Worm (Caenorhabditis elegans): ENCODE data around the gene R105.5.
A peak's percentile ranks its signal among the peaks of the same experiment; 100 is the strongest.

The R105.5 gene

DNA sequence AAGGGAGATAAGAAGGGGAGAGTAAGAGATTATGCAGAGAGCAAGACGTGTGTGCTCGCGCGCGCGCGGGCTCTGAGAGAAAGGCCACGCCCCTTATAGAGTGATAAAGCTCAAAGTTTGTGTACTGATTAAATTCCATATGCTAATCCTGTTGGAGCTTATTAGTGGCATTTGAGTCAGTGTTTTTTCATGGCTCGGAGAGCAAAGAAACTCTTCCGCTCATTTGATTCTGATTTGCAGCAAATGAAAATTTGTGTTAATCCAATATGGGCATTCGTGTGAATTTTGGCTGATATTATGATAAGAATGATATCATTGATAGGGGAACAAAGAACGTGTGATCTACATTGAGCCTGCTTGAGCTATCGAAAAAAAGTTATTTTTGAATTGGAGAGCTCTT, 22.6 kb upstream of the R105.5 start:
- no peak for TF ChIP-seq ref-1 (GFP tag; conservative IDR thresholded peaks at IDR 0.05)
- TF ChIP-seq ztf-23 (GFP tag; IDR thresholded peaks at IDR 0.05): no peak
- TF ChIP-seq ztf-29 (GFP tag; IDR thresholded peaks at IDR 0.05): no peak
- TF ChIP-seq klf-2 (GFP tag; conservative IDR thresholded peaks at IDR 0.05): no peak
- TF ChIP-seq med-1 (GFP tag; optimal IDR thresholded peaks at IDR 0.05; ENCODE audit: insufficient read depth): no peak
- no peak for TF ChIP-seq cog-1 (tag; optimal IDR thresholded peaks at IDR 0.05)
- no peak for TF ChIP-seq flt-1 (GFP tag; IDR thresholded peaks at IDR 0.05)
- TF ChIP-seq tab-1 (GFP tag; IDR thresholded peaks at IDR 0.05): no peak
- TF ChIP-seq T22C8.4 (GFP tag; IDR thresholded peaks at IDR 0.05): no peak

DNA sequence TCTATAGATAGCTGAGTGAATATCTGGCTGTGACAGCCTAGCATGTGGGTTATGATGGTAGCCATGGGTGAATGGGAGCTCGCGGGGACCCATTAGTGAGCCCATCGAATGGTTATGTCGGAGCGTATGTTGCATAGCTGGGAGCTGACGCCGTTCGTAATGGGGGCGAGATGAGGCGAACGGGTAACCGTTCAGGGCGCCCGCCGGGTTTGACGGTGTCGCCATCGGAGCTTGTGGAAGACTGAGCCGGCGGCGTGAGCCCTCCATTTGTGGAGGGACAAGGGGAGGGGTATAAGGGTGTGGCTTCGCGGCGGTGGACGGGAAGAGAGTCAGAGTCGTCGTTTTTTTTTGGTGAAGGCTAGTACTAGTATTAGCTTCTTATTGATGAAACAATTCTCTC, 12.2 kb upstream of the R105.5 start:
- TF ChIP-seq cog-1 (tag; optimal IDR thresholded peaks at IDR 0.05) (no peak), klf-2 (GFP tag; conservative IDR thresholded peaks at IDR 0.05) (no peak), T22C8.4 (GFP tag; IDR thresholded peaks at IDR 0.05) (no peak), ztf-23 (GFP tag; IDR thresholded peaks at IDR 0.05) (no peak), med-1 (GFP tag; optimal IDR thresholded peaks at IDR 0.05; ENCODE audit: insufficient read depth) (no peak), ref-1 (GFP tag; conservative IDR thresholded peaks at IDR 0.05) (no peak), ztf-29 (GFP tag; IDR thresholded peaks at IDR 0.05) (no peak), flt-1 (GFP tag; IDR thresholded peaks at IDR 0.05) (no peak), tab-1 (GFP tag; IDR thresholded peaks at IDR 0.05) (no peak)

ce11 chrIV:4633393-4633792, 2.7 kb upstream of the R105.5 start, which contains the start of gene R105.1:
R105.1 (plus strand) TSS chrIV:4633693.
- no peak for TF ChIP-seq tab-1 (GFP tag; IDR thresholded peaks at IDR 0.05)
- no peak for TF ChIP-seq klf-2 (GFP tag; conservative IDR thresholded peaks at IDR 0.05)
- no peak for TF ChIP-seq med-1 (GFP tag; optimal IDR thresholded peaks at IDR 0.05; ENCODE audit: insufficient read depth)
- no peak for TF ChIP-seq flt-1 (GFP tag; IDR thresholded peaks at IDR 0.05)
- TF ChIP-seq ztf-29 (GFP tag; IDR thresholded peaks at IDR 0.05): no peak
- TF ChIP-seq ztf-23 (GFP tag; IDR thresholded peaks at IDR 0.05): no peak
- TF ChIP-seq cog-1 (tag; optimal IDR thresholded peaks at IDR 0.05): no peak

DNA sequence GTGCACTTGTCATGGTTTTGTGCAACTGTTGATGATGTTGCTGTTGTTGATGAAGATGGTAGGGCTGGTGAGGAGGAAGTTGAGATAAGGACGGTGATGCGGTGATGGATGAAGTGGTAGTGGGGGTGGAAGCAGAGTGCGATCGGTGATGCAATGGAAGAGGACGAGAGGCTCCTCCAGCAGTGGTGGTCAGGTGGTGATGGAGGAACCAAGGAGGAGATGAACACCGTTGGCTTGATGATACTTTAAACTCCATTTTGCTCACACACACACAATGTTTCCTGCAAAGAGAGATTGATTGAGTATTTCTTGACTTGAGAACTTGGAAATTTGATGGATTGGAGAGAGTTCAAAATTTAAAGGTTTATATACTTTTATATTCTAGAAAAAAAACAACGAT, 1.7 kb downstream of the R105.5 start, which contains the start of gene F19C7.8:
Gene F19C7.8, minus strand, starts transcription at position 256 of the 400 bp plus-strand sequence.
- TF ChIP-seq med-1 (GFP tag; optimal IDR thresholded peaks at IDR 0.05; ENCODE audit: insufficient read depth) (no peak), T22C8.4 (GFP tag; IDR thresholded peaks at IDR 0.05) (no peak), flt-1 (GFP tag; IDR thresholded peaks at IDR 0.05) (no peak), ref-1 (GFP tag; conservative IDR thresholded peaks at IDR 0.05) (no peak), ztf-29 (GFP tag; IDR thresholded peaks at IDR 0.05) (no peak), tab-1 (GFP tag; IDR thresholded peaks at IDR 0.05) (no peak), ztf-23 (GFP tag; IDR thresholded peaks at IDR 0.05) (no peak), klf-2 (GFP tag; conservative IDR thresholded peaks at IDR 0.05) (no peak), cog-1 (tag; optimal IDR thresholded peaks at IDR 0.05) (no peak)

DNA sequence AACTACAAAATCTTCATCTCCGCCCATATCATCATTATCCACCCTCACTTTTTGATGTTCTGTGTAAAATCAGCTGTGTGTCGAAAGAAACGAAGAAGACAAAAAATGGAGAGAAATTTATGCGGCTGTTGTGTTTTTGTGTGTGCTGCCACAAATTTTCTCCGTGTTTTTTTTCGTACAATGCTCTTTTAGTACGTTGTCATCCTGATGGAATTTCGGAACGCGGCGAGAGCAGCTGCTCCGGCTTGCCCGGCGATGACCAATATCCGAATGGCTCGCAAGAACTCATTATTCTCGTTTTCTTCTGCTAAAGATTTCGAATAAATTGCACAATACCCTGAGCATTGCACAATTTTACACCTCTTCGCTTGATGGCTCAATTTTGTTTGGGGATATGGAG, 3.3 kb downstream of the R105.5 start:
- no peak for TF ChIP-seq T22C8.4 (GFP tag; IDR thresholded peaks at IDR 0.05)
- TF ChIP-seq ztf-23 (GFP tag; IDR thresholded peaks at IDR 0.05): no peak
- TF ChIP-seq ref-1 (GFP tag; conservative IDR thresholded peaks at IDR 0.05): no peak
- TF ChIP-seq med-1 (GFP tag; optimal IDR thresholded peaks at IDR 0.05; ENCODE audit: insufficient read depth): no peak
- no peak for TF ChIP-seq cog-1 (tag; optimal IDR thresholded peaks at IDR 0.05)
- no peak for TF ChIP-seq flt-1 (GFP tag; IDR thresholded peaks at IDR 0.05)
- no peak for TF ChIP-seq tab-1 (GFP tag; IDR thresholded peaks at IDR 0.05)
- no peak for TF ChIP-seq klf-2 (GFP tag; conservative IDR thresholded peaks at IDR 0.05)
- no peak for TF ChIP-seq ztf-29 (GFP tag; IDR thresholded peaks at IDR 0.05)

DNA sequence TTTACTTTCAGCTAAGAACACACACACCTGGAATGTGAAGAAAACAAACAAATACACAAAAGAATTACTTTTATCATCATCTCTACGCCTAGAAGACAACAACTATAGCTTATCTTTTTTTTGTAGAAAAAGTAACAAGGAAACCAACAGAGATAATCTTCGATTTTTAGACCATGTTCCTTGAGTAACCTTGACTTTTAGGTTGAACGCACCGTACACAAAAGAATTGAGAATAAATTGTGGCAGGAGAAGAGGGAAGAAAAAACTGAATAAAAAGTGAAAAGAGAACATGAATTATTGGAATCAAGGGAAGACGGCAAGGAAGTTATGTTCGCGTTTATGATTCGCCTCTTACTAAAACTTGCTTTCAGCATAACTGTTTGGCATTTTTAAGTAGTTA, 4.8 kb downstream of the R105.5 start:
- no peak for TF ChIP-seq med-1 (GFP tag; optimal IDR thresholded peaks at IDR 0.05; ENCODE audit: insufficient read depth)
- no peak for TF ChIP-seq klf-2 (GFP tag; conservative IDR thresholded peaks at IDR 0.05)
- TF ChIP-seq ztf-29 (GFP tag; IDR thresholded peaks at IDR 0.05): no peak
- TF ChIP-seq T22C8.4 (GFP tag; IDR thresholded peaks at IDR 0.05): no peak
- no peak for TF ChIP-seq ref-1 (GFP tag; conservative IDR thresholded peaks at IDR 0.05)
- no peak for TF ChIP-seq flt-1 (GFP tag; IDR thresholded peaks at IDR 0.05)
- no peak for TF ChIP-seq tab-1 (GFP tag; IDR thresholded peaks at IDR 0.05)

DNA sequence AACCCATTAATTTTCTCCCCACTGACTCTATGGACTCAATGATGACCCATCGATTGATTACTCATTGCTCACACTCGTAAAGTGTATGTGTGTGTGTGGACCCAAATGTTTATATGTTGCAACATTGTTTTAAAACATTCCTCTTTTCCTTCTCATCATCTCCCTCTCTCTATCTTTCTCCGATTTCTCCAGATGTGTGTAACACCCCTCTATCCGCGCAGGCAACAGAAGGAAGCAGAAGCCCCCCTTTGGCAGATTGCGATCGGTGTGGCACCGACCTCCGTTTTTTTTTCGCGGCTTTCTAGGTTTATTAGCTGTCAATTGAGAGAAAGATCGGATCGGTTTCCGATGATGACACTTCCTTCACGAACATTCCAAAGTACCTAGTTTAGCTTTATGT, 7.5 kb downstream of the R105.5 start:
- no peak for TF ChIP-seq ztf-23 (GFP tag; IDR thresholded peaks at IDR 0.05)
- TF ChIP-seq ztf-29 (GFP tag; IDR thresholded peaks at IDR 0.05): peak; percentile 68; the same call in 1 of the 2 replicates
- 0 out of 2 replicates have a peak, but pooled peaks have one; percentile 27 for TF ChIP-seq ref-1 (GFP tag; conservative IDR thresholded peaks at IDR 0.05)

DNA sequence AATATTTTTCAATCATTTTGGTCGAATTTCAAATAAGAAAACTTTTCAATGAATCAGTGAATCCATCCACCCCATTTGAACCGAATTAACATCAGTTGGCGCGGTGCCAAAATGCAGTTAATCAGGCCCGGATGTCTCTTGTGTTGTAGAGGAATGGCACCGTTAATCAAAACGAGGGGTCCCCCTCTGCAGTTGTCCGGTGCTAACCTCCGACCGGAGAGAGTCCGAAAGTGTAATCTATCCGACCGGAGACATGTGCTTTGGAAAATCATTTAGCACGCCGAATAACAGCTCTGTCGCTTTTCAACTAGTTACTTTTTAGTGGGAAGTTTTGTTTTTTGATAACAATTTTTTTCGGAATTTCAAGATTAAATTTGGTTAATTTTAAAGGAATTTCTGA, 9.1 kb downstream of the R105.5 start:
- TF ChIP-seq T22C8.4 (GFP tag; IDR thresholded peaks at IDR 0.05): no peak
- TF ChIP-seq tab-1 (GFP tag; IDR thresholded peaks at IDR 0.05): no peak
- no peak for TF ChIP-seq med-1 (GFP tag; optimal IDR thresholded peaks at IDR 0.05; ENCODE audit: insufficient read depth)
- TF ChIP-seq flt-1 (GFP tag; IDR thresholded peaks at IDR 0.05): no peak
- no peak for TF ChIP-seq ref-1 (GFP tag; conservative IDR thresholded peaks at IDR 0.05)

ce11 chrIV:4647385-4647784, 11.3 kb downstream of the R105.5 start, which contains the start of gene F29B9.8:
F29B9.8 (plus strand) TSS chrIV:4647685.
- no peak for TF ChIP-seq cog-1 (tag; optimal IDR thresholded peaks at IDR 0.05)
- no peak for TF ChIP-seq flt-1 (GFP tag; IDR thresholded peaks at IDR 0.05)
- TF ChIP-seq T22C8.4 (GFP tag; IDR thresholded peaks at IDR 0.05): no peak
- TF ChIP-seq med-1 (GFP tag; optimal IDR thresholded peaks at IDR 0.05; ENCODE audit: insufficient read depth): no peak
- TF ChIP-seq tab-1 (GFP tag; IDR thresholded peaks at IDR 0.05): no peak
- TF ChIP-seq ztf-23 (GFP tag; IDR thresholded peaks at IDR 0.05): no peak
- no peak for TF ChIP-seq klf-2 (GFP tag; conservative IDR thresholded peaks at IDR 0.05)
- no peak for TF ChIP-seq ztf-29 (GFP tag; IDR thresholded peaks at IDR 0.05)
- no peak for TF ChIP-seq ref-1 (GFP tag; conservative IDR thresholded peaks at IDR 0.05)

DNA sequence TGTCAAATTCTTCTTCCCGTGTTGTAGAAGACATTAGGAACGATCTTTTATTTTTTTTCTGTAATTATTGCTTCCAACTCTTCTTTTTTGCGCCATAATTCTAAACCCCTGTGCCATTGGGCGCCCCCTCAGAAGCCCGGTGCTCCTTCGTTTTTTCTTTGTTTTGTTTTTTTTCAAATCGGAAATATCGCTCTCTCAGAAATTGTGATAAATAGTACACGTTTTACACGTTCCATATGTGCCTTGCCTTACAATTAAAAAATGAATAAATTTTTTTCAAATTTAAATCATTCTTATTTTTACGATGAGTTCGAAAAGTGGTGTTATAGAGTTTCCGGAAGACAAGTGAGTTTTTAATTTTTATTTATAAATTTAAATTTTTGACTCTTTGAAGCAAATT, 13.4 kb downstream of the R105.5 start, which contains the start of gene F29B9.7:
Gene F29B9.7, plus strand, starts transcription at position 301 of the 400 bp plus-strand sequence.
- TF ChIP-seq ztf-23 (GFP tag; IDR thresholded peaks at IDR 0.05) (no peak), ztf-29 (GFP tag; IDR thresholded peaks at IDR 0.05) (no peak), flt-1 (GFP tag; IDR thresholded peaks at IDR 0.05) (no peak), cog-1 (tag; optimal IDR thresholded peaks at IDR 0.05) (no peak)
